Fruit fly (Drosophila melanogaster) whole organism, embryonic: Measurements from ENCODE around the gene Cngl.

Source experiments
- BEAF-32 ChIP-seq: fragments of 200-800 bp; sonication (Bioruptor generic); optimal IDR thresholded peaks from 3 replicates; lab custom pipeline; 2017; ENCODE audit warnings: missing biosample characterization, missing genetic modification characterization, mild to moderate bottlenecking, moderate library complexity, missing genetic modification reagents
- Bgb ChIP-seq: fragments of 200-800 bp; sonication (Bioruptor generic); IDR thresholded peaks from 2 replicates; pipeline ENCODE4 v1.3.6; 2022; ENCODE audit warnings: missing biosample characterization, missing genetic modification characterization; ENCODE audit not compliant: partially characterized antibody
- C15 ChIP-seq: fragments of 200-800 bp; sonication (Bioruptor generic); IDR thresholded peaks from 3 replicates; pipeline ENCODE4 v1.3.6; 2022; ENCODE audit warnings: missing biosample characterization, missing genetic modification characterization
- CG10147 ChIP-seq: fragments of 200-800 bp; sonication (Bioruptor generic); optimal IDR thresholded peaks from 2 replicates; lab custom pipeline; 2019; ENCODE audit warnings: missing biosample characterization, mild to moderate bottlenecking, missing genetic modification characterization, moderate library complexity
- CG11456 ChIP-seq: fragments of 200-800 bp; sonication (Bioruptor generic); IDR thresholded peaks from 3 replicates; pipeline ENCODE4 v1.3.6; 2022; ENCODE audit warnings: missing biosample characterization, missing genetic modification characterization
- CG12391 ChIP-seq: fragments of 200-800 bp; sonication (Bioruptor generic); optimal IDR thresholded peaks from 3 replicates; lab custom pipeline; 2018; ENCODE audit warnings: missing biosample characterization, mild to moderate bottlenecking, missing genetic modification characterization, moderate library complexity
- CG13287 ChIP-seq: fragments of 200-800 bp; sonication (Bioruptor generic); IDR thresholded peaks from 2 replicates; pipeline ENCODE4 v1.3.6; 2022; ENCODE audit warnings: missing biosample characterization, missing genetic modification characterization; ENCODE audit not compliant: partially characterized antibody
- CG14050 ChIP-seq: fragments of 200-800 bp; sonication (Bioruptor generic); IDR thresholded peaks from 3 replicates; pipeline ENCODE4 v1.3.6; 2022; ENCODE audit warnings: missing biosample characterization, missing genetic modification characterization
- CG15479 ChIP-seq: fragments of 200-800 bp; sonication (Bioruptor generic); optimal IDR thresholded peaks from 3 replicates; lab custom pipeline; 2019; ENCODE audit warnings: missing biosample characterization, mild to moderate bottlenecking, missing genetic modification characterization, moderate library complexity
- CG2116 ChIP-seq: fragments of 200-800 bp; sonication (Bioruptor generic); optimal IDR thresholded peaks from 3 replicates; lab custom pipeline; 2018; ENCODE audit warnings: missing biosample characterization, mild to moderate bottlenecking, missing genetic modification characterization
- CG31224 ChIP-seq: fragments of 200-800 bp; sonication (Bioruptor generic); IDR thresholded peaks from 2 replicates; pipeline ENCODE4 v1.3.6; 2022; ENCODE audit warnings: missing biosample characterization, missing genetic modification characterization
- CG31365 ChIP-seq: fragments of 200-800 bp; sonication (Bioruptor generic); optimal IDR thresholded peaks from 2 replicates; lab custom pipeline; 2018; ENCODE audit warnings: missing biosample characterization, mild to moderate bottlenecking, missing genetic modification characterization
- CG34224 ChIP-seq: fragments of 200-800 bp; sonication (Bioruptor generic); IDR thresholded peaks from 3 replicates; pipeline ENCODE4 v1.3.6; 2022; ENCODE audit warnings: missing biosample characterization, missing genetic modification characterization; ENCODE audit not compliant: partially characterized antibody
- CG3995 ChIP-seq: fragments of 200-800 bp; sonication (Bioruptor generic); optimal IDR thresholded peaks from 3 replicates; lab custom pipeline; 2016; ENCODE audit warnings: missing biosample characterization, missing genetic modification characterization
- CG6254 ChIP-seq: fragments of 200-800 bp; sonication (Bioruptor generic); optimal IDR thresholded peaks from 3 replicates; lab custom pipeline; 2017; ENCODE audit warnings: mild to moderate bottlenecking, missing biosample characterization, missing genetic modification reagents, missing genetic modification characterization
- CG6791 ChIP-seq: fragments of 200-800 bp; sonication (Bioruptor generic); IDR thresholded peaks from 3 replicates; pipeline ENCODE4 v1.3.6; 2022; ENCODE audit warnings: missing biosample characterization, missing genetic modification characterization; ENCODE audit not compliant: partially characterized antibody
- CG7963 ChIP-seq: fragments of 200-800 bp; sonication (Bioruptor generic); IDR thresholded peaks from 3 replicates; pipeline ENCODE4 v1.3.6; 2022; ENCODE audit warnings: missing biosample characterization, missing genetic modification characterization; ENCODE audit not compliant: partially characterized antibody
- Dfd ChIP-seq, 2 experiments: fragments of >200 bp; optimal IDR thresholded peaks; 2 replicates each; lab custom pipeline; 2017; ENCODE audit warnings: missing biosample characterization in 2 of 2, missing genetic modification characterization in 2 of 2
- Dll ChIP-seq: fragments of 200-800 bp; sonication (Bioruptor generic); IDR thresholded peaks from 4 replicates; pipeline ENCODE4 v1.3.6; 2022; ENCODE audit warnings: missing biosample characterization, missing genetic modification characterization; ENCODE audit not compliant: partially characterized antibody
- Dref ChIP-seq: fragments of 200-800 bp; sonication (Bioruptor generic); IDR thresholded peaks from 2 replicates; pipeline ENCODE4 v1.3.6; 2022; ENCODE audit warnings: missing biosample characterization, missing genetic modification characterization
- E2f2 ChIP-seq: fragments of 200-800 bp; sonication (Bioruptor generic); IDR thresholded peaks from 2 replicates; pipeline ENCODE4 v1.3.6; 2022; ENCODE audit warnings: missing biosample characterization, missing genetic modification characterization
- HHEX ChIP-seq: fragments of 200-800 bp; sonication (Bioruptor generic); optimal IDR thresholded peaks from 3 replicates; lab custom pipeline; 2017; ENCODE audit warnings: missing biosample characterization, mild to moderate bottlenecking, missing genetic modification characterization, missing genetic modification reagents
- HLHmδ ChIP-seq: fragments of 200-800 bp; sonication (Bioruptor generic); optimal IDR thresholded peaks from 2 replicates; lab custom pipeline; 2018; ENCODE audit warnings: missing biosample characterization, mild to moderate bottlenecking, missing genetic modification characterization, moderate library complexity
- MBD-R2 ChIP-seq: fragments of 200-800 bp; sonication (Bioruptor generic); IDR thresholded peaks from 2 replicates; pipeline ENCODE4 v1.3.6; 2022; ENCODE audit warnings: missing biosample characterization, missing genetic modification characterization
- Poxn ChIP-seq: fragments of 200-800 bp; sonication (Bioruptor generic); IDR thresholded peaks from 2 replicates; pipeline ENCODE4 v1.3.6; 2022; ENCODE audit warnings: missing biosample characterization, missing genetic modification characterization
- Sry-β ChIP-seq: fragments of 200-800 bp; sonication (Bioruptor generic); optimal IDR thresholded peaks from 2 replicates; lab custom pipeline; 2018; ENCODE audit warnings: missing biosample characterization, mild to moderate bottlenecking, missing genetic modification characterization, moderate library complexity
- Sry-δ ChIP-seq: fragments of 200-800 bp; sonication (Bioruptor generic); optimal IDR thresholded peaks from 2 replicates; lab custom pipeline; 2016; ENCODE audit warnings: missing biosample characterization, missing genetic modification characterization
- amos ChIP-seq: fragments of 200-800 bp; sonication (Bioruptor generic); IDR thresholded peaks from 2 replicates; pipeline ENCODE4 v1.3.6; 2022; ENCODE audit warnings: missing biosample characterization, missing genetic modification characterization; ENCODE audit not compliant: partially characterized antibody
- ato ChIP-seq: fragments of 200-800 bp; sonication (Bioruptor generic); IDR thresholded peaks from 2 replicates; pipeline ENCODE4 v1.3.6; 2022; ENCODE audit warnings: missing biosample characterization, missing genetic modification characterization; ENCODE audit not compliant: partially characterized antibody
- az2 ChIP-seq: fragments of 200-800 bp; sonication (Bioruptor generic); optimal IDR thresholded peaks from 3 replicates; lab custom pipeline; 2016; ENCODE audit warnings: missing biosample characterization, missing genetic modification characterization
- crp ChIP-seq, 2 experiments: fragments of 200-800 bp; sonication (Bioruptor generic); optimal IDR thresholded peaks; 2 replicates in 1 of 2; 3 replicates in 1 of 2; lab custom pipeline; 2017; ENCODE audit warnings: missing biosample characterization in 2 of 2, missing genetic modification characterization in 2 of 2, mild to moderate bottlenecking in 1 of 2, moderate library complexity in 1 of 2
- esg ChIP-seq: fragments of 200-800 bp; sonication (Bioruptor generic); conservative IDR thresholded peaks from 2 replicates; pipeline ENCODE4 v1.3.6; 2022; ENCODE audit warnings: missing biosample characterization, missing genetic modification characterization
- fu2 ChIP-seq: fragments of 200-800 bp; sonication (Bioruptor generic); optimal IDR thresholded peaks from 2 replicates; lab custom pipeline; 2016; ENCODE audit warnings: missing biosample characterization, missing genetic modification characterization
- hb ChIP-seq: fragments of 200-800 bp; sonication (Bioruptor generic); IDR thresholded peaks from 3 replicates; pipeline ENCODE4 v1.3.6; 2022; ENCODE audit warnings: missing biosample characterization, missing genetic modification characterization; ENCODE audit not compliant: partially characterized antibody
- hth ChIP-seq: fragments of >200 bp; optimal IDR thresholded peaks from 2 replicates; lab custom pipeline; 2017; ENCODE audit warnings: inconsistent platforms
- insv ChIP-seq, 2 experiments: fragments of 200-800 bp; sonication (Bioruptor generic); optimal IDR thresholded peaks; 3 replicates each; lab custom pipeline; 2016 to 2018; ENCODE audit warnings: missing biosample characterization in 2 of 2, missing genetic modification characterization in 2 of 2
- lbe ChIP-seq: fragments of 200-800 bp; sonication (Bioruptor generic); optimal IDR thresholded peaks from 2 replicates; lab custom pipeline; 2016; ENCODE audit warnings: missing biosample characterization, mild to moderate bottlenecking, missing genetic modification characterization
- nau ChIP-seq: fragments of 200-800 bp; sonication (Bioruptor generic); optimal IDR thresholded peaks from 3 replicates; lab custom pipeline; 2017; ENCODE audit warnings: missing biosample characterization, mild to moderate bottlenecking, missing genetic modification characterization, missing genetic modification reagents
- phol ChIP-seq: fragments of 200-800 bp; sonication (Bioruptor generic); optimal IDR thresholded peaks from 3 replicates; lab custom pipeline; 2018; ENCODE audit warnings: missing biosample characterization, mild to moderate bottlenecking, missing genetic modification characterization, moderate library complexity
- pum ChIP-seq: fragments of 200-800 bp; sonication (Bioruptor generic); optimal IDR thresholded peaks from 2 replicates; lab custom pipeline; 2016; ENCODE audit warnings: missing biosample characterization, missing genetic modification characterization
- pzg ChIP-seq: fragments of 200-800 bp; sonication (Bioruptor generic); optimal IDR thresholded peaks from 3 replicates; lab custom pipeline; 2018; ENCODE audit warnings: missing biosample characterization, mild to moderate bottlenecking, missing genetic modification characterization, moderate library complexity
- ranshi ChIP-seq: fragments of 200-800 bp; sonication (Bioruptor generic); IDR thresholded peaks from 2 replicates; pipeline ENCODE4 v1.3.6; 2022; ENCODE audit warnings: missing biosample characterization, missing genetic modification characterization
- stwl ChIP-seq: fragments of 200-800 bp; sonication (Bioruptor generic); optimal IDR thresholded peaks from 3 replicates; lab custom pipeline; 2018; ENCODE audit warnings: missing biosample characterization, mild to moderate bottlenecking, missing genetic modification characterization, moderate library complexity
- tna ChIP-seq: fragments of 200-800 bp; sonication (Bioruptor generic); IDR thresholded peaks from 2 replicates; pipeline ENCODE4 v1.3.6; 2022; ENCODE audit warnings: missing biosample characterization, missing genetic modification characterization; ENCODE audit not compliant: partially characterized antibody
- trem ChIP-seq: fragments of 200-800 bp; optimal IDR thresholded peaks from 3 replicates; lab custom pipeline; 2019; ENCODE audit warnings: missing biosample characterization, mild to moderate bottlenecking, missing genetic modification characterization, moderate library complexity
- tx ChIP-seq: fragments of 200-800 bp; sonication (Bioruptor generic); optimal IDR thresholded peaks from 2 replicates; lab custom pipeline; 2016; ENCODE audit warnings: missing biosample characterization, missing genetic modification characterization
- wdn ChIP-seq: fragments of 200-800 bp; sonication (Bioruptor generic); IDR thresholded peaks from 2 replicates; pipeline ENCODE4 v1.3.6; 2022; ENCODE audit warnings: missing biosample characterization, missing genetic modification characterization
- wek ChIP-seq: fragments of 200-800 bp; sonication (Bioruptor generic); optimal IDR thresholded peaks from 3 replicates; lab custom pipeline; 2018; ENCODE audit warnings: missing biosample characterization, mild to moderate bottlenecking, missing genetic modification characterization, moderate library complexity
- zen2 ChIP-seq: fragments of 200-800 bp; sonication (Bioruptor generic); IDR thresholded peaks from 3 replicates; pipeline ENCODE4 v1.3.6; 2022; ENCODE audit warnings: missing biosample characterization, missing genetic modification characterization; ENCODE audit not compliant: partially characterized antibody

The Cngl gene

DNA sequence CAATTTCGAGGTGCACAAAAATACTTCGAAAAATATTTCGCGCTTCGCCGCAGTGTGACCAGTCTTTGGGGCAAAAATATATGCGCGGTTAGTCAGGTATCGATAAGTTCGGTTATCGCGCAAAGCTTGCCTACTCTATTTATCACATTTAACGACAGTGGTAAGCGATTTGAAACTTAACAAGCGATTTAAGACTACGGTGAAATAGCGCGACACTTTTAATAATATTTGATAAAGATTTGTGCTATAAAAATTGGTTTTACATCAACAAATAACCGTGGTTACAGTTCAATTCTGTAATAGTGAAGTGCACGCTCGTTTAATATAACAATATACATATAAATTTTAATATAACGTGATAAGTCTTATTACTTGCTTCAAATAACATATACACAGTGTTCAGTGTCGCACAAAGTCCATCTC is 34.3 kb upstream of the Cngl start, which contains the start of gene mh (continued):
- TF ChIP-seq CG31224 (GFP tag; lab: Robert Waterston, UW) (no peak), CG11456 (GFP tag; lab: Robert Waterston, UW) (no peak), hth (lab: Kevin White, UChicago) (no peak), HLHmδ (GFP tag; lab: Kevin White, UChicago) (no peak), fu2 (GFP tag; lab: Kevin White, UChicago) (no peak), Sry-β (GFP tag; lab: Kevin White, UChicago) (no peak), C15 (GFP tag; lab: Robert Waterston, UW) (no peak), wdn (GFP tag; lab: Robert Waterston, UW) (no peak), az2 (GFP tag; lab: Kevin White, UChicago) (peak; percentile 52), CG31365 (no peak), insv (GFP tag; optimal IDR thresholded peaks at IDR 0.05; lab: Kevin White, UChicago) (no peak), pum (GFP tag; lab: Kevin White, UChicago) (no peak), wek (no peak), Dfd (GFP tag; optimal IDR thresholded peaks at IDR 0.05; lab: Kevin White, UChicago) (no peak), CG10147 (GFP tag; lab: Kevin White, UChicago) (no peak), tx (no peak), CG14050 (GFP tag; lab: Robert Waterston, UW) (no peak), nau (GFP tag; lab: Kevin White, UChicago) (no peak), CG12391 (peak; percentile 38), ranshi (GFP tag; lab: Robert Waterston, UW) (no peak), lbe (GFP tag; lab: Kevin White, UChicago) (no peak), Poxn (GFP tag; lab: Robert Waterston, UW) (no peak)

DNA sequence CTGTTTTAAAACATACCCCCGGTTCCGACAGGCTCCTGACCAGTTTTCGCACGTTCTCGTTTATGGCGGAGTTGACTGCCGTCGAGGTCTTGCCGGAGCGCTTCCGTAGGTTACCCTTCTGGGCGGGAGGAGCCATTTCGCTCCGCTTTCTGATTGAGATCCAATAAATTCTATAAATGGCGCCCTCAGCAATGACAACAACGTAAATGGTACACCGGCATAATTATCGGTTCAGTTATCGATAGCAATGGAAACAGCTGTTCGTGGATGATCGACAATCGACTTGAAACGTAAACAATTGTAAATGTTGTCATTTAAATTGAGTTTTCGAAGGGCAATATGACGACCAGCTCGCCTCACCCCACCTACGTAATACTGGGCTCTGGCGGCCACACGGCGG is 30.9 kb upstream of the Cngl start, which contains the start of the genes Grip128 and Alg14:
TSS of gene Grip128 (minus strand) at position 216 of the 400 bp plus-strand sequence.
TSS of gene Alg14 (plus strand) at position 261 of the 400 bp plus-strand sequence.
- TF ChIP-seq CG3995 (no peak), HHEX (GFP tag; lab: Kevin White, UChicago) (no peak), amos (GFP tag; lab: Robert Waterston, UW) (peak; percentile 29; the same call in 1 of the 2 replicates), tna (GFP tag; lab: Robert Waterston, UW) (peak; percentile 66), Sry-δ (peak; percentile 45), hb (GFP tag; lab: Robert Waterston, UW) (peak; percentile 59; the same call in 1 of the 3 replicates), trem (peak; percentile 22), crp (GFP tag; optimal IDR thresholded peaks at IDR 0.05; lab: Kevin White, UChicago) (peak in 1 of 2 experiments; percentile 83), CG2116 (GFP tag; lab: Kevin White, UChicago) (peak; percentile 38), Dref (GFP tag; lab: Robert Waterston, UW) (peak; percentile 67), BEAF-32 (GFP tag; lab: Kevin White, UChicago) (peak; percentile 44), esg (GFP tag; lab: Robert Waterston, UW) (no peak), phol (tag; lab: Kevin White, UChicago) (peak; percentile 73), stwl (tag; lab: Kevin White, UChicago) (peak; percentile 16), CG6254 (GFP tag; lab: Kevin White, UChicago) (no peak), Bgb (GFP tag; lab: Robert Waterston, UW) (peak; percentile 56), CG6791 (GFP tag; lab: Robert Waterston, UW) (peak; percentile 69; the same call in 2 of the 3 replicates), CG15479 (no peak), ato (GFP tag; lab: Robert Waterston, UW) (0 out of 2 replicates have a peak, but pooled peaks have one; percentile 41), CG34224 (GFP tag; lab: Robert Waterston, UW) (peak; percentile 75), E2f2 (GFP tag; lab: Robert Waterston, UW) (peak; percentile 62), pzg (GFP tag; lab: Kevin White, UChicago) (peak; percentile 27), zen2 (GFP tag; lab: Robert Waterston, UW) (peak; percentile 59; the same call in 1 of the 3 replicates), MBD-R2 (GFP tag; lab: Robert Waterston, UW) (peak; percentile 74), CG7963 (GFP tag; lab: Robert Waterston, UW) (0 out of 3 replicates have a peak, but pooled peaks have one; percentile 17), CG13287 (peak; percentile 68), Dll (GFP tag; lab: Robert Waterston, UW) (peak; percentile 68)
